Worm (Caenorhabditis elegans) whole organism, L4 larva: ENCODE measurements around the gene C39B10.3.
A peak's percentile ranks its signal among the peaks of the same experiment; 100 is the strongest.

Source experiments
- D1046.2 ChIP-seq: fragments of 200-800 bp; sonication (Bioruptor generic); IDR thresholded peaks from 2 replicates; pipeline ENCODE4 v1.3.6; 2022; ENCODE audit warnings: missing genetic modification characterization, missing compliant biosample characterization
- F10B5.3 ChIP-seq: sonication (generic microtip); optimal IDR thresholded peaks from 2 replicates; lab custom pipeline; 2016; ENCODE audit warnings: mild to moderate bottlenecking, missing genetic modification characterization, missing compliant biosample characterization
- F26F4.8 ChIP-seq: fragments of 200-800 bp; sonication (Bioruptor generic); conservative IDR thresholded peaks from 2 replicates; pipeline ENCODE4 v1.3.6; 2022; ENCODE audit warnings: missing genetic modification characterization, missing compliant biosample characterization
- F44E2.7 ChIP-seq: fragments of 200-800 bp; sonication (Bioruptor generic); IDR thresholded peaks from 2 replicates; pipeline ENCODE4 v2.1.2; 2022; ENCODE audit warnings: missing genetic modification characterization, missing compliant biosample characterization
- Y48G9A.11 ChIP-seq: fragments of 200-800 bp; sonication (Bioruptor generic); IDR thresholded peaks from 2 replicates; pipeline ENCODE4 v1.3.6; 2022; ENCODE audit warnings: missing genetic modification reagents, missing genetic modification characterization, missing compliant biosample characterization
- Y75B8A.6 ChIP-seq: fragments of 200-800 bp; sonication (Bioruptor generic); IDR thresholded peaks from 2 replicates; pipeline ENCODE4 v1.3.6; 2022; ENCODE audit warnings: missing genetic modification reagents, missing genetic modification characterization, missing compliant biosample characterization
- ZK337.2 ChIP-seq: fragments of 200-800 bp; sonication (Bioruptor generic); IDR thresholded peaks from 2 replicates; pipeline ENCODE4 v1.3.6; 2022; ENCODE audit warnings: missing genetic modification reagents, missing genetic modification characterization, missing compliant biosample characterization
- ZK546.5 ChIP-seq, 2 experiments: sonication (generic microtip); optimal IDR thresholded peaks; 2 replicates each; lab custom pipeline; 2017; ENCODE audit warnings: missing biosample characterization in 2 of 2, missing genetic modification characterization in 2 of 2
- aha-1 ChIP-seq: fragments of 150-350 bp; peaks from one replicate; lab custom pipeline; 2014; ENCODE audit warnings: missing biosample characterization, missing genetic modification characterization
- ceh-44 ChIP-seq: fragments of 200-800 bp; sonication (Bioruptor generic); IDR thresholded peaks from 2 replicates; pipeline ENCODE4 v1.3.6; 2022; ENCODE audit warnings: missing genetic modification reagents, missing genetic modification characterization, missing compliant biosample characterization
- ces-1 ChIP-seq: fragments of 150-350 bp; sonication (generic microtip); optimal IDR thresholded peaks from 4 replicates; lab custom pipeline; 2014; ENCODE audit warnings: missing biosample characterization, missing genetic modification reagents, missing genetic modification characterization
- daf-16 ChIP-seq, 3 experiments: sonication (generic microtip); optimal IDR thresholded peaks; 2 replicates each; lab custom pipeline; 2016 to 2017; ENCODE audit warnings: missing genetic modification characterization in 3 of 3, missing genetic modification reagents in 3 of 3, mild to moderate bottlenecking in 2 of 3, missing compliant biosample characterization in 2 of 3, missing biosample characterization in 1 of 3, moderate library complexity in 1 of 3
- daf-19 ChIP-seq: fragments of 200-800 bp; sonication (Bioruptor generic); conservative IDR thresholded peaks from 2 replicates; pipeline ENCODE4 v1.3.6; 2022; ENCODE audit warnings: missing genetic modification characterization, missing compliant biosample characterization
- dmd-6 ChIP-seq: fragments of 200-800 bp; sonication (Bioruptor generic); IDR thresholded peaks from 2 replicates; pipeline ENCODE4 v1.3.6; 2022; ENCODE audit warnings: missing genetic modification reagents, missing genetic modification characterization, missing compliant biosample characterization
- dmd-8 ChIP-seq: fragments of 200-800 bp; sonication (Bioruptor generic); IDR thresholded peaks from 2 replicates; pipeline ENCODE4 v1.3.6; 2022; ENCODE audit warnings: missing genetic modification characterization, missing compliant biosample characterization
- dve-1 ChIP-seq: sonication (generic microtip); optimal IDR thresholded peaks from 2 replicates; lab custom pipeline; 2017; ENCODE audit warnings: antibody characterized with exemption, mild to moderate bottlenecking, missing genetic modification characterization, missing compliant biosample characterization; ENCODE audit not compliant: insufficient read depth
- fkh-10 ChIP-seq: fragments of 150-350 bp; optimal IDR thresholded peaks from 2 replicates; lab custom pipeline; 2014; ENCODE audit warnings: missing biosample characterization, missing genetic modification reagents, missing genetic modification characterization
- hlh-11 ChIP-seq: fragments of 200-800 bp; sonication (Bioruptor generic); optimal IDR thresholded peaks from 2 replicates; lab custom pipeline; 2018; ENCODE audit warnings: mild to moderate bottlenecking, missing genetic modification characterization, missing compliant biosample characterization
- hlh-30 ChIP-seq: sonication (generic microtip); optimal IDR thresholded peaks from 2 replicates; lab custom pipeline; 2017; ENCODE audit warnings: antibody characterized with exemption, mild to moderate bottlenecking, missing genetic modification characterization, missing compliant biosample characterization; ENCODE audit not compliant: insufficient read depth
- lim-7 ChIP-seq: fragments of 200-800 bp; sonication (Bioruptor generic); IDR thresholded peaks from 2 replicates; pipeline ENCODE4 v1.3.6; 2022; ENCODE audit warnings: missing genetic modification characterization, missing compliant biosample characterization
- lin-1 ChIP-seq: fragments of 200-800 bp; sonication (Bioruptor generic); IDR thresholded peaks from 2 replicates; pipeline ENCODE4 v1.3.6; 2022; ENCODE audit warnings: missing genetic modification reagents, missing genetic modification characterization, missing compliant biosample characterization
- lin-13 ChIP-seq: fragments of 150-350 bp; optimal IDR thresholded peaks from 2 replicates; lab custom pipeline; 2014; ENCODE audit warnings: missing biosample characterization, missing genetic modification reagents, missing genetic modification characterization
- lin-39 ChIP-seq: fragments of 150-350 bp; optimal IDR thresholded peaks from 2 replicates; lab custom pipeline; 2014; ENCODE audit warnings: missing biosample characterization, missing genetic modification reagents, missing genetic modification characterization
- madf-5 ChIP-seq, 2 experiments: fragments of 200-800 bp; sonication (Bioruptor generic); IDR thresholded peaks; 2 replicates each; pipeline ENCODE4 v1.3.6; 2022; ENCODE audit warnings: missing compliant biosample characterization in 2 of 2, missing genetic modification characterization in 2 of 2
- mdl-1 ChIP-seq, 2 experiments: fragments of 150-350 bp in 1 of 2; sonication (generic microtip) in 1 of 2; optimal IDR thresholded peaks; 2 replicates each; lab custom pipeline; 2014 to 2017; ENCODE audit warnings: missing biosample characterization in 2 of 2, missing genetic modification characterization in 2 of 2
- mep-1 ChIP-seq: fragments of 150-350 bp; sonication (generic microtip); optimal IDR thresholded peaks from 3 replicates; lab custom pipeline; 2014; ENCODE audit warnings: missing biosample characterization, missing genetic modification characterization
- mes-2 ChIP-seq: sonication (generic microtip); optimal IDR thresholded peaks from 2 replicates; lab custom pipeline; 2016; ENCODE audit warnings: missing genotype, mild to moderate bottlenecking, missing genetic modification characterization, missing compliant biosample characterization; ENCODE audit not compliant: poor library complexity, severe bottlenecking
- nhr-11 ChIP-seq: fragments of 150-350 bp; optimal IDR thresholded peaks from 2 replicates; lab custom pipeline; 2014; ENCODE audit warnings: missing biosample characterization, missing genetic modification characterization
- nhr-111 ChIP-seq: fragments of 200-800 bp; sonication (Bioruptor generic); optimal IDR thresholded peaks from 2 replicates; lab custom pipeline; 2018; ENCODE audit warnings: mild to moderate bottlenecking, missing genetic modification characterization, missing compliant biosample characterization
- nhr-28 ChIP-seq: fragments of 150-350 bp; optimal IDR thresholded peaks from 2 replicates; lab custom pipeline; 2014; ENCODE audit warnings: missing biosample characterization, missing genetic modification characterization
- nhr-48 ChIP-seq: sonication (generic microtip); optimal IDR thresholded peaks from 2 replicates; lab custom pipeline; 2016; ENCODE audit warnings: mild to moderate bottlenecking, missing genetic modification characterization, missing compliant biosample characterization
- nhr-6 ChIP-seq: fragments of 150-350 bp; optimal IDR thresholded peaks from 2 replicates; lab custom pipeline; 2014; ENCODE audit warnings: missing biosample characterization, missing genetic modification characterization
- pha-4 ChIP-seq, 2 experiments: fragments of 150-350 bp in 1 of 2; fragments of 200-800 bp in 1 of 2; sonication (Bioruptor generic) in 1 of 2; IDR thresholded peaks in 1 of 2; optimal IDR thresholded peaks in 1 of 2; 2 replicates each; pipeline versions ENCODE4 v1.3.6 to Lab custom; 2014 to 2022; ENCODE audit warnings: missing genetic modification characterization in 2 of 2, missing genetic modification reagents in 2 of 2, missing biosample characterization in 1 of 2, missing compliant biosample characterization in 1 of 2
- php-3 ChIP-seq: fragments of 200-800 bp; sonication (Bioruptor generic); IDR thresholded peaks from 2 replicates; pipeline ENCODE4 v1.3.6; 2022; ENCODE audit warnings: missing genetic modification reagents, missing genetic modification characterization, missing compliant biosample characterization
- pqm-1 ChIP-seq: sonication (generic microtip); optimal IDR thresholded peaks from 2 replicates; lab custom pipeline; 2017; ENCODE audit warnings: missing biosample characterization, missing genetic modification characterization
- snpc-4 ChIP-seq: fragments of 150-350 bp; optimal IDR thresholded peaks from 2 replicates; lab custom pipeline; 2014; ENCODE audit warnings: missing biosample characterization, missing genetic modification characterization
- spr-1 ChIP-seq: sonication (generic microtip); optimal IDR thresholded peaks from 2 replicates; lab custom pipeline; 2016; ENCODE audit warnings: mild to moderate bottlenecking, missing genetic modification characterization, missing compliant biosample characterization
- tra-1 ChIP-seq: fragments of 200-800 bp; sonication (Bioruptor generic); IDR thresholded peaks from 2 replicates; pipeline ENCODE4 v1.3.6; 2022; ENCODE audit warnings: missing genetic modification reagents, missing genetic modification characterization, missing compliant biosample characterization
- unc-39 ChIP-seq: sonication (generic microtip); optimal IDR thresholded peaks from 2 replicates; lab custom pipeline; 2017; ENCODE audit warnings: missing biosample characterization, missing genetic modification characterization
- unc-62 ChIP-seq, 3 experiments: fragments of 150-350 bp in 1 of 3; sonication (generic microtip); optimal IDR thresholded peaks in 2 of 3; peaks in 1 of 3; 1 replicate in 1 of 3; 2 replicates in 2 of 3; lab custom pipeline; 2014 to 2017; ENCODE audit warnings: missing biosample characterization in 3 of 3, missing genetic modification characterization in 3 of 3, missing genetic modification reagents in 3 of 3, missing genotype in 1 of 3
- zag-1 ChIP-seq: fragments of 150-350 bp; optimal IDR thresholded peaks from 2 replicates; lab custom pipeline; 2014; ENCODE audit warnings: missing biosample characterization, missing genetic modification characterization
- zfp-3 ChIP-seq: fragments of 200-800 bp; sonication (Bioruptor generic); conservative IDR thresholded peaks from 2 replicates; pipeline ENCODE4 v1.3.6; 2022; ENCODE audit warnings: missing genetic modification reagents, missing genetic modification characterization, missing compliant biosample characterization
- zip-11 ChIP-seq: fragments of 200-800 bp; sonication (Bioruptor generic); IDR thresholded peaks from 2 replicates; pipeline ENCODE4 v1.3.6; 2022; ENCODE audit warnings: missing genetic modification characterization, missing compliant biosample characterization
- ztf-11 ChIP-seq: fragments of 150-350 bp; optimal IDR thresholded peaks from 2 replicates; lab custom pipeline; 2014; ENCODE audit warnings: missing biosample characterization, missing genetic modification characterization
- ztf-7 ChIP-seq: fragments of 150-350 bp; optimal IDR thresholded peaks from 2 replicates; lab custom pipeline; 2014; ENCODE audit warnings: missing biosample characterization, missing genetic modification characterization

C39B10.3 gene

ce11 chrX:10479108-10479738 is 35.3 kb downstream of the C39B10.3 start:
- TF ChIP-seq mep-1 (tag; lab: Kevin White, UChicago) (peak; percentile 3), tra-1 (GFP tag; lab: Robert Waterston, UW) (peak; percentile 72; the same call in 1 of the 2 replicates), Y48G9A.11 (GFP tag; lab: Robert Waterston, UW) (no peak), daf-16 (GFP tag; optimal IDR thresholded peaks at IDR 0.05; lab: Kevin White, UChicago) (peak in 1 of 2 experiments; percentile 52), daf-16 (tag; optimal IDR thresholded peaks at IDR 0.05; lab: Kevin White, UChicago) (peak; percentile 18), nhr-111 (GFP tag; lab: Kevin White, UChicago) (no peak), ceh-44 (GFP tag; lab: Robert Waterston, UW) (no peak), aha-1 (tag; lab: Kevin White, UChicago) (peak; percentile 58), pha-4 (GFP tag; IDR thresholded peaks at IDR 0.05; lab: Robert Waterston, UW) (0 out of 2 replicates have a peak, but pooled peaks have one; percentile 26), pha-4 (tag; optimal IDR thresholded peaks at IDR 0.05; lab: Kevin White, UChicago) (no peak), hlh-11 (peak; percentile 69), nhr-48 (tag; lab: Kevin White, UChicago) (peak; percentile 32), dmd-6 (GFP tag; lab: Robert Waterston, UW) (peak; percentile 54), php-3 (GFP tag; lab: Robert Waterston, UW) (peak; percentile 55), pqm-1 (tag; lab: Kevin White, UChicago) (peak; percentile 97), dve-1 (tag; lab: Kevin White, UChicago) (peak; percentile 38), nhr-28 (tag; lab: Kevin White, UChicago) (peak; percentile 66)

ce11 chrX:10480563-10481290 is 36.8 kb downstream of the C39B10.3 start, which contains the start of gene elt-2:
Gene elt-2, plus strand, starts transcription at chrX:10481240.
- TF ChIP-seq Y48G9A.11 (GFP tag; lab: Robert Waterston, UW) (no peak), dmd-8 (GFP tag; lab: Robert Waterston, UW) (no peak), zag-1 (tag; lab: Kevin White, UChicago) (no peak), ZK337.2 (GFP tag; lab: Robert Waterston, UW) (no peak), F44E2.7 (no peak), daf-19 (GFP tag; lab: Robert Waterston, UW) (no peak), lin-1 (GFP tag; lab: Robert Waterston, UW) (peak; percentile 79), madf-5 (GFP tag; IDR thresholded peaks at IDR 0.05; lab: Robert Waterston, UW) (no peak), D1046.2 (GFP tag; lab: Robert Waterston, UW) (no peak), lim-7 (GFP tag; lab: Robert Waterston, UW) (no peak), F26F4.8 (GFP tag; lab: Robert Waterston, UW) (no peak), F10B5.3 (tag; lab: Kevin White, UChicago) (no peak), mdl-1 (tag; optimal IDR thresholded peaks at IDR 0.05; lab: Kevin White, UChicago) (peak in 1 of 2 experiments; percentile 10), ces-1 (GFP tag; lab: Kevin White, UChicago) (no peak), hlh-30 (peak; percentile 40), lin-39 (tag; lab: Kevin White, UChicago) (no peak), ztf-11 (tag; lab: Kevin White, UChicago) (no peak), nhr-6 (tag; lab: Kevin White, UChicago) (peak; percentile 22), ztf-7 (tag; lab: Kevin White, UChicago) (no peak), pha-4 (GFP tag; IDR thresholded peaks at IDR 0.05; lab: Robert Waterston, UW) (no peak), pha-4 (tag; optimal IDR thresholded peaks at IDR 0.05; lab: Kevin White, UChicago) (no peak), fkh-10 (GFP tag; lab: Kevin White, UChicago) (no peak), unc-39 (no peak), lin-13 (GFP tag; lab: Kevin White, UChicago) (no peak), zfp-3 (GFP tag; lab: Robert Waterston, UW) (no peak), unc-62 (GFP tag; optimal IDR thresholded peaks at IDR 0.05 in 1 of 2; lab: Kevin White, UChicago) (peak in 1 of 2 experiments; percentile 93), unc-62 (tag; optimal IDR thresholded peaks at IDR 0.05; lab: Kevin White, UChicago) (no peak), spr-1 (tag; lab: Kevin White, UChicago) (no peak), snpc-4 (no peak), mes-2 (tag; lab: Kevin White, UChicago) (no peak), nhr-11 (tag; lab: Kevin White, UChicago) (no peak), Y75B8A.6 (0 out of 2 replicates have a peak, but pooled peaks have one; percentile 36), zip-11 (no peak), ZK546.5 (tag; optimal IDR thresholded peaks at IDR 0.05; lab: Kevin White, UChicago) (no peak), nhr-28 (tag; lab: Kevin White, UChicago) (peak; percentile 93), php-3 (GFP tag; lab: Robert Waterston, UW) (peak; percentile 89)
